Worm (Caenorhabditis elegans) whole organism, midembryonic: ENCODE results near the gene R160.4.
A peak's percentile ranks its signal among the peaks of the same experiment; 100 is the strongest.

ENCODE experiments used
- T22C8.4 ChIP-seq: fragments of 200-800 bp; sonication (Bioruptor generic); IDR thresholded peaks from 2 replicates; pipeline ENCODE4 v1.3.6; 2022; ENCODE audit warnings: missing genetic modification characterization, missing compliant biosample characterization
- cog-1 ChIP-seq: sonication (generic microtip); optimal IDR thresholded peaks from 2 replicates; lab custom pipeline; 2016; ENCODE audit warnings: missing genetic modification characterization, missing compliant biosample characterization
- flt-1 ChIP-seq: fragments of 200-800 bp; sonication (Bioruptor generic); IDR thresholded peaks from 2 replicates; pipeline ENCODE4 v1.3.6; 2022; ENCODE audit warnings: missing genetic modification characterization, missing compliant biosample characterization
- klf-2 ChIP-seq: fragments of 200-800 bp; sonication (Bioruptor generic); conservative IDR thresholded peaks from 2 replicates; pipeline ENCODE4 v1.3.6; 2022; ENCODE audit warnings: missing genetic modification reagents, missing genetic modification characterization, missing compliant biosample characterization
- med-1 ChIP-seq: sonication (generic microtip); optimal IDR thresholded peaks from 2 replicates; lab custom pipeline; 2017; ENCODE audit warnings: missing genetic modification characterization, mild to moderate bottlenecking, missing compliant biosample characterization, antibody characterized with exemption, missing genetic modification reagents; ENCODE audit not compliant: insufficient read depth
- ref-1 ChIP-seq: fragments of 200-800 bp; sonication (Bioruptor generic); conservative IDR thresholded peaks from 2 replicates; pipeline ENCODE4 v1.3.6; 2022; ENCODE audit warnings: missing genetic modification reagents, missing genetic modification characterization, missing compliant biosample characterization
- tab-1 ChIP-seq: fragments of 200-800 bp; sonication (Bioruptor generic); IDR thresholded peaks from 2 replicates; pipeline ENCODE4 v1.3.6; 2022; ENCODE audit warnings: missing genetic modification characterization, missing compliant biosample characterization
- ztf-23 ChIP-seq: fragments of 200-800 bp; sonication (Bioruptor generic); IDR thresholded peaks from 2 replicates; pipeline ENCODE4 v1.3.6; 2022; ENCODE audit warnings: missing genetic modification reagents, missing genetic modification characterization, missing compliant biosample characterization
- ztf-29 ChIP-seq: fragments of 200-800 bp; sonication (Bioruptor generic); IDR thresholded peaks from 2 replicates; pipeline ENCODE4 v1.3.6; 2022; ENCODE audit warnings: missing genetic modification reagents, missing genetic modification characterization, missing compliant biosample characterization

Gene R160.4

DNA sequence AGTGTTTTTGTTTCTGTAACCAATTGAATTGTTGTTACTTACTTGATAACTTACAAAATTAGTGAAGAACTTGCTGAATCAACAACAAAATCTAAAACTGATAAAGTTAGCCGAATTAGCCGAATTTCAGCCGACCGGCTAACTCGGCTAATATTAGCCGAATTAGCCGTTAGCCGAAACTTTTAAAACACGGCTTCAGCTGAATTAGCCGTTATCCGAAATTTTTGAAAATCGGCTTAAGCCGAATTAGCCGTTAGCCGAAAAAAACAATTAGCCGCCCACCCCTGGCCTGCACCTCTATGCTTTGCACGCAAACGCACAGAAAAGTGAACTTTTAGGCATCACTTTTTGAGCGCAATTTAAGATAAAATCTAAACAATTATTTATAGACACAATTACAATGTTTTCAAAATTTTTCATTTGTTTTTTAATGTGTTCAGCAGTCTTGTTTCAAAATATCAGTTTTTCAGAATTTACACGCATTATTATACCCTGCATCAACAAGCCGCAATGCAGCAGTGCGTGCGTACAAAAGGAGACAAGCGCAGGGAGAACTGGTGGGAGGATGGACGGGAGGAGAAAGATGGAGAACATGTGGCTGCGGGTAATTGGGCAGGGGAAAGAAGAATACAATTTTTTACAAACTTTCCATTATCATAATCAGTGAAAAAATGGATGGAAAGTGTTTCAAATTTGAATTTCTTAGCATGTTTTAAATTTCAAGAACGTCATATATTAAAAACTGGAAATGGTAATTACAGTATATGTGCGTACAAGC, 26.6 kb upstream of the R160.4 start:
- TF ChIP-seq T22C8.4 (GFP tag; lab: Robert Waterston, UW), result no peak
- TF ChIP-seq cog-1, result peak; percentile 54
- TF ChIP-seq flt-1 (GFP tag; lab: Robert Waterston, UW), result no peak
- peak; percentile 48; the same call in 1 of the 2 replicates for TF ChIP-seq ztf-23

DNA sequence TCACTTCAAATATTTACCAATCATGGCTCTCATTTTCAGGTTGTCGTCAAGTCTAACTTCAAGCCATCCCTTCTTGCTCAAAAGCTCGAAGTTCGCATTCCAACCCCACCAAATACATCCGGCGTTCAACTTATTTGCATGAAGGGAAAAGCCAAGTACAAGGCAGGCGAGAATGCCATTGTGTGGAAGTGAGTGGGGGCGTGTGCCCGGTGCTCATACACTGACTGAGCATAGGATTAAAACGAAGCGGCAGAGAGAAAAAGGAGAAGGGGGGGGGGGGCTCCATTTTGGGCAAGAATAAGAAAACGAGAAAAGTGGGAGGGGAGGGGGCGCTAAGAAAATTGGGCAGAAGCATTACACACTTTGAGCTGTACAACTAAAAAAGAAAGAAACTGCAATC, 23.0 kb upstream of the R160.4 start:
- TF ChIP-seq tab-1 (GFP tag; lab: Robert Waterston, UW), result no peak
- TF ChIP-seq med-1 (GFP tag; lab: Kevin White, UChicago), result no peak

DNA sequence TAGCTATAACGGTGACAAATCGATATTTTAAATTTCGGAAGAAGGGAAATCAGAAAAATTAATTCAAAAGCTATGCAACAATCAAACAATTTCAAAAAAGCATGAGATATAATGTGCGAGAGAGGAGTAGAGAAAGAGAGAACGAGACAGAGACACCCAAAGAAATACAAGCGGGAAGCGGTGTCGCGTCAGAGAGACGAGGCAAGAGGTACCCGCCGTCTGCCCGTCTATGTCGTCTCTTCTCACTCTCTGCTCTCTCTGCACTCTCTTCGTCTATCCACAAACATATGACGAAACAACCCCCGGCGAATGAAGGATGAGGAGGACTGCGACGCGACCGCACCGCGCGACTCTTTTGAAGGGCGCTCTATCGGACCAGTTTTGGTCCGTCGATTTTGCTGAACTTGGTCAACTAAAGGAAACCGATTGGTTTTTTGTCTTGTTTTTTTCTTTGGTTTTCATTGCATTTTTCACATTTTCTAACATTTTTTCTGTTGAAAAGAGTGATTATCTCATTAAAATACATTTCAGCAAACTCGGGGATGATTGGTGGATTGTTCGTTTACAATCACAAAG, 20.2 kb upstream of the R160.4 start, which contains the start of gene dpy-23:
Gene dpy-23 (plus strand): TSS at position 526 of the 576 bp plus-strand sequence.
- TF ChIP-seq T22C8.4 (GFP tag; lab: Robert Waterston, UW) (no peak), flt-1 (GFP tag; lab: Robert Waterston, UW) (0 out of 2 replicates have a peak, but pooled peaks have one; percentile 46), cog-1 (peak; percentile 91)

DNA sequence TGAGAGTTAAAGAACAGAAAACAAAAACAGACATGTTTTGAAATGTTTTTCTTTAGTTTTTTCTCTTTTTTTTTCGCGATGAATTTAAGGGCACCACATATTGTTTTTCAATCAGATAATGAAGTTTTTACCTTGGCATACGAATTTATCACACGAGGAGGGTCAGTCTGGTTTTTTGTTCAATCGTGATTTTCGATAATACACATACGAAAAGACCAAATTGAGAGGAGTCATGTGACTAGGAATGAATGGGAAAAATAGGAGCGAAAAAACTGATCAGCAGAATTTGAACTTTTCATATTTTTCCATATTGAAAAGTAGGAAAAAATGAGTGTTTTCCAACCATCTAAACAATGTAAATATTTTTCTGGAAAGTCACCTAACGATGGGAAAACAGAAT, 17.8 kb upstream of the R160.4 start:
- TF ChIP-seq klf-2, result no peak
- TF ChIP-seq flt-1 (GFP tag; lab: Robert Waterston, UW), result no peak
- TF ChIP-seq tab-1 (GFP tag; lab: Robert Waterston, UW), result no peak
- TF ChIP-seq T22C8.4 (GFP tag; lab: Robert Waterston, UW), result no peak
- no peak for TF ChIP-seq cog-1
- no peak for TF ChIP-seq ref-1 (GFP tag; lab: Robert Waterston, UW)
- TF ChIP-seq ztf-29 (GFP tag; lab: Robert Waterston, UW), result no peak

DNA sequence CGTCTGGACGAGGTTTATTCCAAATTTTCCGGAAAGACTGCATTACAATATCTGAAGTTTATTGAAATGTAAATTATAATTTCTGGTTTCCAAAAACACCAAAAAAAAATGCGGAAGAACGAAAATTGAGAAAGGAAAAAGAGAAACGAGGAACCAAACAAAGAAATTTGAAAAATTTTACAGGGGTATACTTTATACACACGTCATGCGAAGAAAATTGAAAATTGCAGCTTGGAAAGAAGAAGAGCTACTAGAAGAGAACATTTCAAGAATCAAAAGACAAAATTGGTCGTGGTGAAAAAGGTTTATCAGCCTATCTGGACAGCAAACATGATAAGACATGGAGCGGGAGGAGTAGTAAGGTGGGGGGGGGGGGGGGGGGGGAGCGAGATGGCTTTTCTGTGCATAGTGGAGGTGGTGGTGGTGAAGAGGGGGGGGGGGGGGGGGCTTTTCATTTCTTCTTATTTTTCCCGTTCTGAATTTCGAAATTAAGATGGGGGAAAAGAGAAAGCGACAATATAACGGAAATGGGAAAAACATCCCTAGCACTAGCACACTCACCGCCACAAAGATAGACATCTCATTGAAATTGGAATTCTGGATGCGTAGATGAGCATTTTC, 14.7 kb upstream of the R160.4 start, which contains the start of gene lst-2:
Gene lst-2 (minus strand): TSS at position 51 of the 621 bp plus-strand sequence.
- no peak for TF ChIP-seq cog-1

DNA sequence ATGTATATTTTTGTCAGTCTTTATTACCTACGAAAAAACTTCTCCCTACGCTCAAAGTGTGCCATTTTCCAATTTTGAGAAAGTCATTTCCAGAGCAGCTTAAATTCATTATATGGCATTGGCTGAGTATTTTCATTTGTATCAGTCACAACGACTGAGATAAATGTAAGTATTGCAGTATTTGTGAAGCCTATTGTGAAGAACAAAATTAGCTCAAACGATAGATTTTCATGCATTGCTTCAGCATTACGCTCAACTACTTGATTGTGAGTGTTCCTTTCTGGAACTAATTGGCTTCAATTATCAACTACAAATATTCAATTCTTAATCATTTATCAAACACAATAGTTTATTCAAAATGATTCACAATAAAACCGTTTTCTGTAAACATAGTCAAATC, 9.0 kb upstream of the R160.4 start, which contains the start of gene R160.12:
Gene R160.12 (minus strand): TSS at position 101 of the 400 bp plus-strand sequence.
- TF ChIP-seq T22C8.4 (GFP tag; lab: Robert Waterston, UW) (no peak), med-1 (GFP tag; lab: Kevin White, UChicago) (no peak), ztf-23 (no peak), ztf-29 (GFP tag; lab: Robert Waterston, UW) (no peak), ref-1 (GFP tag; lab: Robert Waterston, UW) (no peak), klf-2 (no peak), flt-1 (GFP tag; lab: Robert Waterston, UW) (no peak), tab-1 (GFP tag; lab: Robert Waterston, UW) (no peak), cog-1 (no peak)

DNA sequence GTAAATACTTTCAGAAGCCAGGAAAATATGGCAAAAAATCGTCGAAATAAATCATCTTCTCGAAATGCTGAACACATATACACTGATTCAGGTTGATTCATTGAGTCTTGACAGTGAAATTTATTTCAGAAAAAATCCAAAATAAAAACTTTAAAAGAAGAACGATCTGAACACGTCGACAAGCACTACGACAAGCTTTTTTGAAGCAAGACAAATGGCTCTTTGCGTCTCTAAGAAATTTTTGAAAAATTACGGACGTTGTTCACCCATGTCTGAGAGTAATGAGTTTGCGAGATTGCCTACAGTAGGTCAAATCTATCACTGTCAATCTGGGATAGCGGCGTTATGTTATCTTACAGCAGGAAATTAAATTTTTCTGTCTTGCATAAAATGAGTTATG, 8.1 kb upstream of the R160.4 start, which contains the start of gene R160.2:
Gene R160.2 (minus strand): TSS at position 101 of the 400 bp plus-strand sequence.
- TF ChIP-seq ztf-29 (GFP tag; lab: Robert Waterston, UW), result no peak
- TF ChIP-seq ztf-23, result no peak
- TF ChIP-seq flt-1 (GFP tag; lab: Robert Waterston, UW), result no peak
- TF ChIP-seq tab-1 (GFP tag; lab: Robert Waterston, UW), result no peak
- TF ChIP-seq cog-1, result no peak
- no peak for TF ChIP-seq ref-1 (GFP tag; lab: Robert Waterston, UW)
- TF ChIP-seq T22C8.4 (GFP tag; lab: Robert Waterston, UW), result no peak
- no peak for TF ChIP-seq klf-2
- TF ChIP-seq med-1 (GFP tag; lab: Kevin White, UChicago), result no peak

DNA sequence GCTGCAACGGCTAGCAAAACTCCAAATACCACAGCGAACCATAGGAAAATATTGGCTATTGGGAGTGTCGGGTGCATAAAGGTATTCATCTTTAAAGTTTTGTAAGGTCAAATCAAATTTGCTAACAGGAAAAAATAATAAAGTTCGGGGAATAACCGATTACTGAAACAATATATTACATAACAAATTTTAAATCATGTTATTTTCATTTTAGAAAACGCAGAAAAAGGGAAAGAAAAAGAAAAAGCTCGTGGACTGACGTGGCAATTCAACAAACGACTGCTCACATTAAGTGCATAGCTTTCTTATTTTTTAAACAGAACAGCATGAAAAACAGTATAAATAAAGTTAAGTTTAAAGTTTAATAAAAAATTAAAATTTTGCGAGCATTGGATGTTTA, 4.4 kb upstream of the R160.4 start, which contains the start of gene R160.6:
Gene R160.6 (minus strand): TSS at position 101 of the 400 bp plus-strand sequence.
- TF ChIP-seq med-1 (GFP tag; lab: Kevin White, UChicago) (no peak), ref-1 (GFP tag; lab: Robert Waterston, UW) (no peak), cog-1 (no peak), klf-2 (no peak), ztf-29 (GFP tag; lab: Robert Waterston, UW) (no peak), T22C8.4 (GFP tag; lab: Robert Waterston, UW) (no peak), tab-1 (GFP tag; lab: Robert Waterston, UW) (no peak), flt-1 (GFP tag; lab: Robert Waterston, UW) (no peak), ztf-23 (no peak)

DNA sequence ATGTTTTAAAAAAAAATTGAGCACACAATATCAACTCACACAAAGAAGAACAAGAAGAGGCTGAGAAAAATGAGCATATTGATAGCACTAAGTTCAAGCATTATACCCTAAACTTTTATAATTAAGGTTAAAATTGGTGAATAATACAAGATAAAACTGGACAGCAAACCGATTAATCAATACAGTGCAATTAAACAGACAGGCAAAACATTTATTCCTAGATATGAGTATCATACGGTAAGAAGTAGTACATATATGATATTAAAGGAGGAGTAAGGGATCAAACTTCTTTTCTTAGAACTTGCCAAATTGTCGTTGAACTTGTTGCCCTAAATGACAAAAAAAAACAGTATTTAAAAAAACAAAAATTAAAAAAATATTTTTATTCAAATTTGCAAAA, 3.3 kb upstream of the R160.4 start, which contains the start of gene R160.14:
Gene R160.14 (minus strand): TSS at position 101 of the 400 bp plus-strand sequence.
- TF ChIP-seq cog-1 (no peak), ztf-29 (GFP tag; lab: Robert Waterston, UW) (no peak)

DNA sequence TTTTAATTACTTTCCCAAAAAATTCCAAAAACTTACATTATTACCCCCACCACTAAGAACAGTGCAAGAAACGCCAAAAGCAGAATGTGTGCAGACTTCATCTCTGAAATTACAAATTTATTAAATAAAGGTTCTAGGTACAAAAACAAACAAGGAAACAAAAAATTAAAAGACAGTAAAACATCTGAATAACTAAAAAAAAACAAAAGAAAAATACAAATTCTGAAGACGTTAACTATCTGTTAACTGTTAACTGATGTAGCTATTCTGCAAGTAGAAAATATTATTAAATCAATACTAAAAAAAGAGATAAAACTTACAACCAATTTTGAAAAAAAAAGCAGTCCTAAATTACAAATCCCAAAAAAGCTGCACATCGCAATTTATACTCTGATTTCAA, 2.7 kb upstream of the R160.4 start, which contains the start of gene R160.13:
Gene R160.13 (minus strand): TSS at position 101 of the 400 bp plus-strand sequence.
- no peak for TF ChIP-seq cog-1
- TF ChIP-seq flt-1 (GFP tag; lab: Robert Waterston, UW), result no peak
- no peak for TF ChIP-seq tab-1 (GFP tag; lab: Robert Waterston, UW)
- TF ChIP-seq ref-1 (GFP tag; lab: Robert Waterston, UW), result no peak
- no peak for TF ChIP-seq med-1 (GFP tag; lab: Kevin White, UChicago)
- no peak for TF ChIP-seq klf-2
- no peak for TF ChIP-seq ztf-29 (GFP tag; lab: Robert Waterston, UW)
- no peak for TF ChIP-seq T22C8.4 (GFP tag; lab: Robert Waterston, UW)
- TF ChIP-seq ztf-23, result no peak
